Fruit fly (Drosophila melanogaster): ENCODE data around the gene Mst84Da.

DNA sequence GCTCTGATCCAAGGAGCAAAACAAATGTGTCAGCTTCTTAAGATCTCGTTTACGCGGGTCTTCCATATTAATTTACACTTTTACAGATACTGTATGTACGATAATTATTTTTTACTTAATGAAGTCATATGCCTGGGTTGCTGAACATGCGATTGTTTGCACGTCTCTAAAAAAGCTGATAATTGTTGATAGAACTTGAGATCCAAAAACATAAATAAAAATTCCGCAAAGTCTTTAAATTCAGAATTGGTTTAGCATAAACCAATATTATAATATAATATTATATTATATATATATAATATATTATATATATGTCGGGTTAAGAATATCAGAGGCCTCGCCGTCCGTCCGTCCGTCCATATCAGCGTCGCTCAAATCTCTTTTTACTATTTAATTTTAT lies 16.2 kb upstream of the Mst84Da start, which contains the start of gene CG43290:
- TF ChIP-seq CG8478 (optimal IDR thresholded peaks at IDR 0.05) = no peak
- TF ChIP-seq psq (optimal IDR thresholded peaks at IDR 0.05) = no peak
- TF ChIP-seq EcR (GFP tag; optimal IDR thresholded peaks at IDR 0.05) = no peak
- TF ChIP-seq usp (GFP tag; optimal IDR thresholded peaks at IDR 0.05) = no peak
- no peak for TF ChIP-seq Dll (optimal IDR thresholded peaks at IDR 0.05)

Measured in whole organism.